Fruit fly (Drosophila melanogaster): Measurements from ENCODE around the gene CG15725.
A peak's percentile ranks its signal among the peaks of the same experiment; 100 is the strongest.

Gene CG15725

DNA sequence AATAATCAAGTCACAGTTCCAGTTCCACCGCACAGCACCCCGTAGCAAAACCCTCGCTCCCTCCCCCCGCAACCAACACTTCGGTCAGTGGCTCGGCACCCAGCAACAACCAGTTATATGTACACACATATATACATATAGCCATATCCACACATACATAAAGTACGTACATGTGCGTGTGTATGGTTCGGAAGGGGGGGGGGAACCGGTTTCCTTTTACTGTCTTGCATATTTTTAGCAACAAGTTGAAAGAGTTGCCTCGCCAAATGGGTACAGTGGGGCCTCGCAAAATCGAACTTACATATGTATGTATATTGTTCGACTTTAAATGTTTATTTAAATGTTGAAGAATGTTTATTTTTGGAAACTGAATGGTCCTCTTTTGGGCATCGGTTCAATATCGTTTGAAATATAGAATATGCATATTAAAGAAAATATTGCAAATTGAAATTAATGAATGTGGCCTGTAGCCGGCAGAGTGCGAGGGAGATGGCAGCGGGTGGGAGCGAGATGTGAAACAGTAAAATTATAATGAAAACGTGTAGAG lies 49.4 kb downstream of the CG15725 start (continued):
- TF ChIP-seq Ets21C (GFP tag; optimal IDR thresholded peaks at IDR 0.05) (peak; percentile 87), spab (GFP tag; optimal IDR thresholded peaks at IDR 0.05) (peak; percentile 80), CG3032 (tag; optimal IDR thresholded peaks at IDR 0.05) (peak; percentile 87), CG8319 (GFP tag; optimal IDR thresholded peaks at IDR 0.05) (peak; percentile 85), CG9139 (GFP tag; optimal IDR thresholded peaks at IDR 0.05) (peak; percentile 82), CG6163 (GFP tag; IDR thresholded peaks at IDR 0.05) (peak; percentile 91), CG34406 (GFP tag; optimal IDR thresholded peaks at IDR 0.05) (peak; percentile 89), Met (GFP tag; optimal IDR thresholded peaks at IDR 0.05) (peak; percentile 96), dsx (GFP tag; optimal IDR thresholded peaks at IDR 0.05; ENCODE audit: poor library complexity, severe bottlenecking) (peak; percentile 84), CG6854 (GFP tag; optimal IDR thresholded peaks at IDR 0.05) (peak; percentile 61), acj6 (GFP tag; optimal IDR thresholded peaks at IDR 0.05) (peak; percentile 86), esn (GFP tag; optimal IDR thresholded peaks at IDR 0.05) (peak; percentile 94), CG32006 (GFP tag; optimal IDR thresholded peaks at IDR 0.05) (peak; percentile 87), Eip78C (GFP tag) (peak; percentile 95), fd85E (GFP tag; optimal IDR thresholded peaks at IDR 0.05) (peak; percentile 34), CG10669 (GFP tag; optimal IDR thresholded peaks at IDR 0.05) (peak; percentile 94), fd59A (GFP tag; optimal IDR thresholded peaks at IDR 0.05) (peak; percentile 79), fkh (GFP tag; optimal IDR thresholded peaks at IDR 0.05) (peak; percentile 48), CG6276 (GFP tag; optimal IDR thresholded peaks at IDR 0.05) (peak; percentile 85), CG10631 (GFP tag; optimal IDR thresholded peaks at IDR 0.05) (peak; percentile 90), cyc (GFP tag; optimal IDR thresholded peaks at IDR 0.05) (peak; percentile 91), CG8119 (GFP tag; IDR thresholded peaks at IDR 0.05) (peak; percentile 94)

dm6 chrX:12755600-12756373 lies 50.1 kb downstream of the CG15725 start:
- peak; percentile 27 for TF ChIP-seq Eip93F (GFP tag; optimal IDR thresholded peaks at IDR 0.05)
- TF ChIP-seq Ets21C (GFP tag; optimal IDR thresholded peaks at IDR 0.05): peak; percentile 74
- peak; percentile 92 for TF ChIP-seq CG10631 (GFP tag; optimal IDR thresholded peaks at IDR 0.05)
- peak; percentile 92 for TF ChIP-seq acj6 (GFP tag; optimal IDR thresholded peaks at IDR 0.05)
- peak; percentile 47 for TF ChIP-seq net (GFP tag; optimal IDR thresholded peaks at IDR 0.05)
- TF ChIP-seq Ets96B (tag; optimal IDR thresholded peaks at IDR 0.05): peak; percentile 74
- peak; percentile 77 for TF ChIP-seq dac (GFP tag; optimal IDR thresholded peaks at IDR 0.05)
- TF ChIP-seq CG16779 (tag; optimal IDR thresholded peaks at IDR 0.05): peak; percentile 68
- TF ChIP-seq Hr38 (GFP tag; optimal IDR thresholded peaks at IDR 0.05): no peak
- TF ChIP-seq OdsH (GFP tag; optimal IDR thresholded peaks at IDR 0.05): peak; percentile 92
- TF ChIP-seq spab (GFP tag; optimal IDR thresholded peaks at IDR 0.05): peak; percentile 66
- no peak for TF ChIP-seq vri (GFP tag; optimal IDR thresholded peaks at IDR 0.05)
- peak; percentile 89 for TF ChIP-seq CG34406 (GFP tag; optimal IDR thresholded peaks at IDR 0.05)
- peak; percentile 81 for TF ChIP-seq lz (GFP tag; optimal IDR thresholded peaks at IDR 0.05)
- TF ChIP-seq Gug (GFP tag; IDR thresholded peaks at IDR 0.05): peak; percentile 51
- no peak for TF ChIP-seq CG9139 (GFP tag; optimal IDR thresholded peaks at IDR 0.05)
- TF ChIP-seq CG15336 (GFP tag; IDR thresholded peaks at IDR 0.05): peak; percentile 79
- TF ChIP-seq dsx (GFP tag; optimal IDR thresholded peaks at IDR 0.05; ENCODE audit: poor library complexity, severe bottlenecking): peak; percentile 16
- peak; percentile 24 for TF ChIP-seq CG6854 (GFP tag; optimal IDR thresholded peaks at IDR 0.05)
- TF ChIP-seq Blimp-1 (GFP tag; optimal IDR thresholded peaks at IDR 0.05): peak; percentile 56
- TF ChIP-seq CG11294 (GFP tag; IDR thresholded peaks at IDR 0.05): peak; percentile 80
- TF ChIP-seq CG11902 (GFP tag; optimal IDR thresholded peaks at IDR 0.05): peak; percentile 74
- peak; percentile 73 for TF ChIP-seq Sox14 (GFP tag; optimal IDR thresholded peaks at IDR 0.05)
- TF ChIP-seq CG1621 (tag; optimal IDR thresholded peaks at IDR 0.05): peak; percentile 48
- no peak for TF ChIP-seq fd59A (GFP tag; optimal IDR thresholded peaks at IDR 0.05)
- TF ChIP-seq CG8319 (GFP tag; optimal IDR thresholded peaks at IDR 0.05): peak; percentile 72
- TF ChIP-seq Hr39 (GFP tag; optimal IDR thresholded peaks at IDR 0.05): peak; percentile 86
- peak; percentile 77 for TF ChIP-seq CG6276 (GFP tag; optimal IDR thresholded peaks at IDR 0.05)
- TF ChIP-seq fkh (GFP tag; optimal IDR thresholded peaks at IDR 0.05): peak; percentile 17
- peak; percentile 69 for TF ChIP-seq CG10669 (GFP tag; optimal IDR thresholded peaks at IDR 0.05)
- peak; percentile 86 for TF ChIP-seq pdm3 (GFP tag; optimal IDR thresholded peaks at IDR 0.05)
- no peak for TF ChIP-seq CG6808 (GFP tag; optimal IDR thresholded peaks at IDR 0.05)
- peak; percentile 79 for TF ChIP-seq eg (GFP tag; IDR thresholded peaks at IDR 0.05)
- TF ChIP-seq svp (GFP tag): no peak
- TF ChIP-seq Sox15 (GFP tag; optimal IDR thresholded peaks at IDR 0.05): peak; percentile 85
- TF ChIP-seq esn (GFP tag; optimal IDR thresholded peaks at IDR 0.05): peak; percentile 85
- TF ChIP-seq ss (GFP tag; optimal IDR thresholded peaks at IDR 0.05): peak in 1 of 2 experiments; percentile 50

All from whole organism, prepupa.